Fruit fly (Drosophila melanogaster): Measurements from ENCODE around the gene Pka-C3.

The Pka-C3 gene

DNA sequence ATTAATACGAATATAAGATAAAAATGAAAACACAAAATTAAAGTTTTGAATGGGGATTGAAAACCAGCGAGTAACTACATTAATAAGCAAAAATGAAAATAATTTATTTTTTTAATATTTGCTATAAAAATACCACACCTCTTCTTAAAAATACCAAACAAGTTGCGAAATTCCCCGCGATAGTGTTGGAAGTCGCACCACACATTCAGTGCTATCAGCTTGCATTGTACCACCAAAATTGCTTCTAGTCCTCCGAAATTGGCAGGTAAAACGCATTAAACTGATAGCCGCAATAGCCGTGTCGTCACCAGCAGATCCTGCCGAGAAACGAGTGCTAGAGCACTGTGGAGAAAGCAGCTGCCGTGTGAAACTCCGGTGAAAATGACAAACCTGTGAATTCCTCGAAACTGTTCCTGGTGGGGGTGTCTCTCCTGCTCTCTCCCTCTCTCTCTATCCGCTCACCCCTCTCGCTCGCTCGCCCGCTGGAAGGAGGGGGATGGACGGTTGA is 33.5 kb upstream of the Pka-C3 start, which contains the start of gene Hip14:
Gene Hip14, plus strand, starts transcription at position 198 of the 508 bp plus-strand sequence.
- TF ChIP-seq CG4318 (GFP tag; optimal IDR thresholded peaks at IDR 0.05) (no peak), fd59A (GFP tag; optimal IDR thresholded peaks at IDR 0.05) (no peak), Eip78C (GFP tag) (peak; percentile 43), CG16779 (tag; optimal IDR thresholded peaks at IDR 0.05) (no peak), CG31627 (GFP tag; optimal IDR thresholded peaks at IDR 0.05) (peak; percentile 19), CG6854 (GFP tag; optimal IDR thresholded peaks at IDR 0.05) (peak; percentile 59), net (GFP tag; optimal IDR thresholded peaks at IDR 0.05) (no peak), fd85E (GFP tag; optimal IDR thresholded peaks at IDR 0.05) (no peak), CG6792 (GFP tag; optimal IDR thresholded peaks at IDR 0.05) (no peak), CG1621 (tag; optimal IDR thresholded peaks at IDR 0.05) (no peak), dsx (GFP tag; optimal IDR thresholded peaks at IDR 0.05; ENCODE audit: poor library complexity, severe bottlenecking) (peak; percentile 0), cyc (GFP tag; optimal IDR thresholded peaks at IDR 0.05) (peak; percentile 12), CG3919 (GFP tag; optimal IDR thresholded peaks at IDR 0.05) (no peak), Ets96B (tag; optimal IDR thresholded peaks at IDR 0.05) (no peak), dac (GFP tag; optimal IDR thresholded peaks at IDR 0.05) (no peak), CG10631 (GFP tag; optimal IDR thresholded peaks at IDR 0.05) (no peak), CG3032 (tag; optimal IDR thresholded peaks at IDR 0.05) (peak; percentile 11), CG6808 (GFP tag; optimal IDR thresholded peaks at IDR 0.05) (no peak), Sox14 (GFP tag; optimal IDR thresholded peaks at IDR 0.05) (peak; percentile 15), CG34406 (GFP tag; optimal IDR thresholded peaks at IDR 0.05) (no peak), esn (GFP tag; optimal IDR thresholded peaks at IDR 0.05) (peak; percentile 36), CG11294 (GFP tag; IDR thresholded peaks at IDR 0.05) (no peak), achi (GFP tag; optimal IDR thresholded peaks at IDR 0.05) (no peak), lz (GFP tag; optimal IDR thresholded peaks at IDR 0.05) (peak; percentile 33), CG10669 (GFP tag; optimal IDR thresholded peaks at IDR 0.05) (no peak), Met (GFP tag; optimal IDR thresholded peaks at IDR 0.05) (no peak), Smox (GFP tag; optimal IDR thresholded peaks at IDR 0.05) (no peak), topi (GFP tag; optimal IDR thresholded peaks at IDR 0.05) (peak; percentile 32), CG11762 (GFP tag; optimal IDR thresholded peaks at IDR 0.05; ENCODE audit: insufficient read depth) (no peak), CG15336 (GFP tag; IDR thresholded peaks at IDR 0.05) (peak; percentile 35; the same call in 1 of the 2 replicates), vri (GFP tag; optimal IDR thresholded peaks at IDR 0.05) (peak; percentile 66), CG6276 (GFP tag; optimal IDR thresholded peaks at IDR 0.05) (no peak)

DNA sequence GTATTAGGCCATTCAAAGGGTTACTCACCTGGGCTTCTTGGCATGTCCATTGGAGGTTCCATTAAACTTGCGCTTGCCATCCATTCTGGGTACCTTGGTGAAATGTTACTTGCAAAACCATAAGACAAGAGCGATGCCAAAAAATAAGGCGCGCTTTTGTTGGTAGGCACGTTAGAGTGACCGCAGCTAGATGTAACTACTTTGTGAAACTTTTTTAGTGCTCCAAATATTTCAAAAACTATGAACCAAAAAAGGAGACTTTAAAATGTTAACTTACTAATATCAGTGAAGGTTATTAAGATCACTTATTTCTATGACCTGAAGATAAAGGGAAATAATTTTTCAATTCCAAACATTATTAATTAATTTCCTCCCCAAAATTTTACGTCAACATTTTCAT is 33.0 kb upstream of the Pka-C3 start, which contains the start of gene PolD1:
Gene PolD1, minus strand, starts transcription at position 181 of the 400 bp plus-strand sequence.
- TF ChIP-seq Gug (GFP tag; IDR thresholded peaks at IDR 0.05), result no peak

DNA sequence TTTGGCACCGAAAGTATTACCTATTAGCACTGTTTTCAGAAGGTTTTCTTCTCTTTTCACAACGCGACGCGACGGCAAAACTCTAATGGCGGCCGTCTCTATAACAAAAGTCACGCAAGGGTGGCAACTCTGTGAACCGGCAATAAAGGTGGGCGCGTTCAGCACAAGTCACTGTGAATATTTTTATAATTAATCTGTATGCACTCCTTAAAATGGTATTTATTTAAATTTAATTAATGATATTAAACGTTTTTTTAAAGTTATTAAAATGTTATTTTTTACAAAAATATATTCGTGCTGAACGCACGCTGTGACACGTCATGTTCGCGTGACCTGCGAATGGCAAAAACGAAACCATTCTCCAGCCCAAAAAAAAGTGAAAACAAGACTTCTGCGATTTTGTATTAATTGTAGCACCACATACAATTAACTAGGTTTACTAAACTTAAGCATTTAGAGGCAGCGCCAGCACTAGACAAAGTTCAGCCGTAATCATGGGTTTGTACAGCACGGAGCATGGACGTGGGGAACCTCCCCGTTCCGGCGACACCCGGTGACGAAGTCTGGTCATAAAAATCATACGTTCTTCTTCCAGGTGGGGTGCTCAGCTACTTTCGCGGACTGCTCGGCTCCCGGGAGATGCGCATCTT is 28.3 kb upstream of the Pka-C3 start, which contains the start of the genes brm and Arl1:
Gene brm, minus strand, starts transcription at position 87 of the 650 bp plus-strand sequence.
Gene Arl1, plus strand, starts transcription at position 353 of the 650 bp plus-strand sequence.
- TF ChIP-seq net (GFP tag; optimal IDR thresholded peaks at IDR 0.05) (peak; percentile 97), CG10631 (GFP tag; optimal IDR thresholded peaks at IDR 0.05) (peak; percentile 98), CG3919 (GFP tag; optimal IDR thresholded peaks at IDR 0.05) (peak; percentile 98), eg (GFP tag; IDR thresholded peaks at IDR 0.05) (peak; percentile 99), CG1621 (tag; optimal IDR thresholded peaks at IDR 0.05) (peak; percentile 93), spab (GFP tag; optimal IDR thresholded peaks at IDR 0.05) (peak; percentile 96), CG11294 (GFP tag; IDR thresholded peaks at IDR 0.05) (peak; percentile 98), CG6163 (GFP tag; IDR thresholded peaks at IDR 0.05) (peak; percentile 99), Smox (GFP tag; optimal IDR thresholded peaks at IDR 0.05) (peak; percentile 94), CG6276 (GFP tag; optimal IDR thresholded peaks at IDR 0.05) (peak; percentile 94), topi (GFP tag; optimal IDR thresholded peaks at IDR 0.05) (peak; percentile 96), CG3032 (tag; optimal IDR thresholded peaks at IDR 0.05) (peak; percentile 99), CG7368 (GFP tag; optimal IDR thresholded peaks at IDR 0.05) (peak; percentile 94), CG31627 (GFP tag; optimal IDR thresholded peaks at IDR 0.05) (peak; percentile 95), salr (GFP tag; optimal IDR thresholded peaks at IDR 0.05) (peak; percentile 96 to 98), CG32006 (GFP tag; optimal IDR thresholded peaks at IDR 0.05) (peak; percentile 98), Hr4 (GFP tag; optimal IDR thresholded peaks at IDR 0.05) (peak; percentile 97), CG15336 (GFP tag; IDR thresholded peaks at IDR 0.05) (peak; percentile 98), Ets21C (GFP tag; optimal IDR thresholded peaks at IDR 0.05) (peak; percentile 90), fd85E (GFP tag; optimal IDR thresholded peaks at IDR 0.05) (peak; percentile 85), CG8632 (GFP tag; optimal IDR thresholded peaks at IDR 0.05) (peak; percentile 98), Blimp-1 (GFP tag; optimal IDR thresholded peaks at IDR 0.05) (peak; percentile 92), Hr39 (GFP tag; optimal IDR thresholded peaks at IDR 0.05) (peak; percentile 92), CG8319 (GFP tag; optimal IDR thresholded peaks at IDR 0.05) (peak; percentile 95), CG6854 (GFP tag; optimal IDR thresholded peaks at IDR 0.05) (peak; percentile 92), acj6 (GFP tag; optimal IDR thresholded peaks at IDR 0.05) (peak; percentile 98)

All from whole organism, prepupa.